Worm (Caenorhabditis elegans) whole organism, L3 larva: ENCODE results near the gene F26G5.1.

Experiments
- R02D3.7 ChIP-seq: fragments of 150-350 bp; optimal IDR thresholded peaks from 2 replicates; lab custom pipeline; 2014; ENCODE audit warnings: missing biosample characterization, missing genetic modification characterization
- ama-1 ChIP-seq: fragments of 150-350 bp; optimal IDR thresholded peaks from 2 replicates; lab custom pipeline; 2018
- ceh-16 ChIP-seq: sonication (generic microtip); optimal IDR thresholded peaks from 2 replicates; lab custom pipeline; 2017; ENCODE audit warnings: missing biosample characterization, missing genetic modification characterization
- ceh-28 ChIP-seq: fragments of 150-350 bp; optimal IDR thresholded peaks from 2 replicates; lab custom pipeline; 2014; ENCODE audit warnings: missing biosample characterization, missing genetic modification reagents, missing genetic modification characterization
- ceh-82 ChIP-seq: fragments of 150-350 bp; optimal IDR thresholded peaks from 2 replicates; lab custom pipeline; 2014; ENCODE audit warnings: missing biosample characterization, missing genetic modification characterization
- ceh-9 ChIP-seq: sonication (generic microtip); optimal IDR thresholded peaks from 2 replicates; lab custom pipeline; 2018; ENCODE audit warnings: missing biosample characterization, missing genetic modification characterization
- daf-12 ChIP-seq: fragments of 150-350 bp; optimal IDR thresholded peaks from 2 replicates; lab custom pipeline; 2014; ENCODE audit warnings: missing biosample characterization, missing genetic modification reagents, missing genetic modification characterization
- egl-27 ChIP-seq: sonication (generic microtip); optimal IDR thresholded peaks from 4 replicates; lab custom pipeline; 2017; ENCODE audit warnings: missing biosample characterization, missing genetic modification reagents, missing genetic modification characterization
- egl-5 ChIP-seq: fragments of 150-350 bp; optimal IDR thresholded peaks from 2 replicates; lab custom pipeline; 2017; ENCODE audit warnings: missing biosample characterization, missing genetic modification reagents, missing genetic modification characterization, inconsistent platforms
- elt-1 ChIP-seq: fragments of 150-350 bp; optimal IDR thresholded peaks from 2 replicates; lab custom pipeline; 2014; ENCODE audit warnings: missing biosample characterization, missing genetic modification characterization
- eor-1 ChIP-seq, 2 experiments: fragments of 150-350 bp; optimal IDR thresholded peaks; 2 replicates each; lab custom pipeline; 2014 to 2018; ENCODE audit warnings: missing biosample characterization in 2 of 2, missing genetic modification characterization in 2 of 2
- fos-1 ChIP-seq: fragments of 150-350 bp; optimal IDR thresholded peaks from 2 replicates; lab custom pipeline; 2014; ENCODE audit warnings: missing biosample characterization, missing genetic modification characterization
- hmg-11 ChIP-seq: sonication (generic microtip); optimal IDR thresholded peaks from 2 replicates; lab custom pipeline; 2016; ENCODE audit warnings: missing genetic modification characterization, missing compliant biosample characterization
- jun-1 ChIP-seq: fragments of 150-350 bp; optimal IDR thresholded peaks from 2 replicates; lab custom pipeline; 2014; ENCODE audit warnings: missing biosample characterization, missing genetic modification reagents, missing genetic modification characterization
- lin-15B ChIP-seq: fragments of 150-350 bp; optimal IDR thresholded peaks from 2 replicates; lab custom pipeline; 2014; ENCODE audit warnings: missing biosample characterization, missing genetic modification characterization
- lin-39 ChIP-seq: fragments of 150-350 bp; optimal IDR thresholded peaks from 2 replicates; lab custom pipeline; 2018; ENCODE audit warnings: missing biosample characterization, missing genetic modification reagents, missing genetic modification characterization
- lsy-12 ChIP-seq: sonication (generic microtip); optimal IDR thresholded peaks from 2 replicates; lab custom pipeline; 2016; ENCODE audit warnings: mild to moderate bottlenecking, missing genetic modification characterization, missing compliant biosample characterization
- mdl-1 ChIP-seq: fragments of 150-350 bp; optimal IDR thresholded peaks from 2 replicates; lab custom pipeline; 2014; ENCODE audit warnings: missing biosample characterization, missing genetic modification characterization
- mml-1 ChIP-seq: fragments of 150-350 bp; sonication (generic microtip); optimal IDR thresholded peaks from 3 replicates; lab custom pipeline; 2014; ENCODE audit warnings: missing biosample characterization, missing genetic modification characterization
- nfya-1 ChIP-seq: sonication (generic microtip); optimal IDR thresholded peaks from 2 replicates; lab custom pipeline; 2017; ENCODE audit warnings: missing genetic modification characterization, mild to moderate bottlenecking, missing compliant biosample characterization, antibody characterized with exemption, moderate library complexity; ENCODE audit not compliant: insufficient read depth
- nhr-12 ChIP-seq: fragments of 150-350 bp; optimal IDR thresholded peaks from 2 replicates; lab custom pipeline; 2014; ENCODE audit warnings: missing biosample characterization, missing genetic modification characterization
- nhr-23 ChIP-seq: fragments of 150-350 bp; optimal IDR thresholded peaks from 2 replicates; lab custom pipeline; 2014; ENCODE audit warnings: missing biosample characterization, missing genetic modification reagents, missing genetic modification characterization
- nhr-237 ChIP-seq: fragments of 150-350 bp; optimal IDR thresholded peaks from 2 replicates; lab custom pipeline; 2014; ENCODE audit warnings: missing biosample characterization, missing genetic modification characterization
- nhr-25 ChIP-seq: sonication (generic microtip); optimal IDR thresholded peaks from 2 replicates; lab custom pipeline; 2017; ENCODE audit warnings: missing biosample characterization, missing genetic modification characterization
- nhr-28 ChIP-seq: fragments of 150-350 bp; optimal IDR thresholded peaks from 2 replicates; lab custom pipeline; 2014; ENCODE audit warnings: missing biosample characterization, missing genetic modification characterization
- nhr-43 ChIP-seq: sonication (generic microtip); optimal IDR thresholded peaks from 2 replicates; lab custom pipeline; 2016; ENCODE audit warnings: mild to moderate bottlenecking, missing genetic modification characterization, missing compliant biosample characterization; ENCODE audit not compliant: poor library complexity, severe bottlenecking
- nhr-67 ChIP-seq: fragments of 150-350 bp; optimal IDR thresholded peaks from 2 replicates; lab custom pipeline; 2014; ENCODE audit warnings: missing biosample characterization, missing genetic modification characterization
- pha-4 ChIP-seq: fragments of 150-350 bp; optimal IDR thresholded peaks from 2 replicates; lab custom pipeline; 2014; ENCODE audit warnings: missing biosample characterization, missing genetic modification reagents, missing genetic modification characterization
- pqm-1 ChIP-seq: fragments of 150-350 bp; optimal IDR thresholded peaks from 2 replicates; lab custom pipeline; 2017; ENCODE audit warnings: missing biosample characterization, missing genetic modification characterization, inconsistent platforms
- sea-2 ChIP-seq: fragments of 150-350 bp; sonication (generic microtip); optimal IDR thresholded peaks from 4 replicates; lab custom pipeline; 2014; ENCODE audit warnings: missing biosample characterization, missing genetic modification reagents, missing genetic modification characterization
- snpc-4 ChIP-seq: fragments of 150-350 bp; optimal IDR thresholded peaks from 2 replicates; lab custom pipeline; 2014; ENCODE audit warnings: missing biosample characterization, missing genetic modification characterization
- tbx-2 ChIP-seq: sonication (generic microtip); optimal IDR thresholded peaks from 2 replicates; lab custom pipeline; 2016; ENCODE audit warnings: mild to moderate bottlenecking, missing genetic modification characterization, missing compliant biosample characterization
- unc-39 ChIP-seq: sonication (generic microtip); optimal IDR thresholded peaks from 4 replicates; lab custom pipeline; 2017; ENCODE audit warnings: missing biosample characterization, missing genetic modification characterization
- unc-62 ChIP-seq: fragments of 150-350 bp; sonication (generic microtip); optimal IDR thresholded peaks from 4 replicates; lab custom pipeline; 2014; ENCODE audit warnings: missing biosample characterization, missing genetic modification reagents, missing genetic modification characterization
- ztf-4 ChIP-seq: fragments of 150-350 bp; optimal IDR thresholded peaks from 2 replicates; lab custom pipeline; 2014; ENCODE audit warnings: missing biosample characterization, missing genetic modification characterization

F26G5.1 gene

DNA sequence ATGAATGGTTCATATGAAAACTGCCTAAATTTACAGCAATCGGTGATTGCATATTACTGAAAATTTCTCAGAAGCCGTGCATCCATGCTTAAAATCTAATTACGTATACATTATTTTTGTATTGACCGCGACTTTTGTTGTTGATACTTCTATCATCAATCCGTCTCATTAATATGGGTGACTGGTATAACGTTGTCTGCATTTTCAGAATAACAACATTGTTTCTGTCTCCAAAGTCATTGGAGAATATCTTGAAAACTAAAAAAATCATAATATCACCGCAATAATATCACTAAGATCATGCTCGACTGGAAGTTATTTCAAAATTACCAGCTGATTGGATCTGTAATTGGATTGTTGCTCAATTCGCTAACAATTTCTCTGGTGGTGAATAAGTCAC lies 23.8 kb upstream of the F26G5.1 start, which contains the start of gene str-207:
Gene str-207, plus strand, starts transcription at position 301 of the 400 bp plus-strand sequence.
- TF ChIP-seq unc-39, result no peak
- no peak for TF ChIP-seq sea-2
- no peak for TF ChIP-seq nhr-237 (tag; lab: Kevin White, UChicago)
- no peak for TF ChIP-seq mml-1 (tag; lab: Kevin White, UChicago)
- no peak for TF ChIP-seq ceh-16
- TF ChIP-seq daf-12 (tag; lab: Kevin White, UChicago), result no peak
- no peak for TF ChIP-seq ceh-82
- TF ChIP-seq snpc-4 (tag; lab: Kevin White, UChicago), result no peak
- TF ChIP-seq nhr-12 (tag; lab: Kevin White, UChicago), result no peak
- no peak for TF ChIP-seq lsy-12 (tag; lab: Kevin White, UChicago)
- no peak for TF ChIP-seq mdl-1 (tag; lab: Kevin White, UChicago)
- no peak for TF ChIP-seq egl-27 (tag; lab: Kevin White, UChicago)
- no peak for TF ChIP-seq ztf-4 (tag; lab: Kevin White, UChicago)
- no peak for TF ChIP-seq tbx-2 (tag; lab: Kevin White, UChicago)
- no peak for TF ChIP-seq nfya-1 (tag; lab: Kevin White, UChicago)
- TF ChIP-seq, all 47 proteins: peak for 0

DNA sequence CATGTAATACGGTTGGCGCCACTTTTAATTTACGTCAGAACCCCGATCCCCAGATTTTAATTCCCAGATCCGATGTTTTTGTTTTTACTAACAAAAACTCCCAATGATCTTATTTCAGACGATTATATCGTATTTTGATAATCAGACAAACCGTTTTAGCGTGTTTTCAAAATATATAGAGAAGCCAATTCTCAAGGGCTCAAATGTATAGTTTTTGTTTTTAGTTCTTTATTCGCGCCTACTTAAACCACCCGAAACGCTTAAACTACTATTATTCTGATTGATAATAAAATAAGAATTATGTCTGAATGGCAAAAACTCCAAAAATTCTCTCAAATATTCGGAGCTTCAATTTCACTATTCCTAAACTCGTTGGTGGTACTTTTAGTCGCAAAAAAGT lies 18.7 kb upstream of the F26G5.1 start, which contains the start of gene str-208:
Gene str-208, plus strand, starts transcription at position 301 of the 400 bp plus-strand sequence.
- no peak for TF ChIP-seq unc-62 (GFP tag; lab: Kevin White, UChicago)
- TF ChIP-seq tbx-2 (tag; lab: Kevin White, UChicago), result no peak
- no peak for TF ChIP-seq ama-1 (lab: Kevin White, UChicago)
- TF ChIP-seq sea-2, result no peak
- TF ChIP-seq R02D3.7 (tag; lab: Kevin White, UChicago), result no peak
- TF ChIP-seq nhr-28, result no peak
- TF ChIP-seq ceh-9 (tag; lab: Kevin White, UChicago), result no peak
- no peak for TF ChIP-seq mdl-1 (tag; lab: Kevin White, UChicago)
- TF ChIP-seq eor-1 (tag; optimal IDR thresholded peaks at IDR 0.05; lab: Kevin White, UChicago), result no peak
- TF ChIP-seq elt-1 (tag; lab: Kevin White, UChicago), result no peak
- TF ChIP-seq nhr-25 (tag; lab: Kevin White, UChicago), result no peak
- TF ChIP-seq ceh-28, result no peak
- no peak for TF ChIP-seq egl-5 (tag; lab: Kevin White, UChicago)
- no peak for TF ChIP-seq jun-1 (tag; lab: Kevin White, UChicago)
- TF ChIP-seq nhr-43 (tag; lab: Kevin White, UChicago), result no peak
- no peak for TF ChIP-seq egl-27 (tag; lab: Kevin White, UChicago)
- TF ChIP-seq nhr-237 (tag; lab: Kevin White, UChicago), result no peak

DNA sequence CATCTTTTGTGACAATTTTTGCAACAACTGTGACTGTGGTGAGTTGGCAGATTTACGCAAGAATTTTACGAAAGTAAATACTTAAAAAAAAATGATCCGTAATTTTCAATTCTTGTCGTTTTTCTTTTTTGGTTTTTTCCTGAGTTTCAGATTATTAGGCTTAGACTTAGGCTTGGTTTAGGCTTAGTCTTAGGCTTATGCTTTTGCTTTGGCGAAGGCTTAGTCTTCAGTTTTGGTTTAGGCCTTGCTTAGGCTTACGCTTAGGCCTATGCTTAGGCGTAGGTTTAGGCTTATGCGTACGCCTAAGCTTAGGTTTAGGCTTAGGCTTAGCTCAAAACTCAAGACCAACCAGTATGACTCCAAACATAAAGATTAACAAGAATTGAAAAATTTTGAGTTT lies 17.7 kb upstream of the F26G5.1 start:
- no peak for TF ChIP-seq fos-1 (tag; lab: Kevin White, UChicago)

DNA sequence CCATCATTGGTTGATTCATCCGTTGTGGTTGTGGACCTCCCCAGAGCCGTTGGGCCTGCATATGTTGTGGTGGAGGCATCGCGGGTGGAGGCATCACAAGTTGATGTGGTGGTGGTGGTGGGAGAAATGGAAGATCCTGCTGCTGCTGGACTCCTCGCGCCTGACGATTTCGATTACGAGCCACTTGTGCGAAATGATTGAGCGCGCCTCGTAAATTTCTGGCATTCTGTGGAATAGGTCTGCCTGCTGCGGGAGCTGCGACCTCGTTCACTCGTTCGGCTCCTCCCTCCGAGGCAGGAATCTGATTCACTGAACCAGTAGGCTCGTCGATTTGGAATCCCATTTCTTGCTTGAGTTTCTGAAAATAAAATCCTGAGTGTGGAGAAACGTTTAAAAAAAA lies 14.6 kb upstream of the F26G5.1 start:
- TF ChIP-seq lin-15B (tag; lab: Kevin White, UChicago), result no peak
- TF ChIP-seq nhr-67 (tag; lab: Kevin White, UChicago), result no peak
- TF ChIP-seq sea-2, result no peak
- no peak for TF ChIP-seq jun-1 (tag; lab: Kevin White, UChicago)
- TF ChIP-seq nhr-23 (tag; lab: Kevin White, UChicago), result no peak
- TF ChIP-seq nhr-28, result no peak
- TF ChIP-seq egl-27 (tag; lab: Kevin White, UChicago), result no peak
- TF ChIP-seq eor-1 (tag; optimal IDR thresholded peaks at IDR 0.05; lab: Kevin White, UChicago), result no peak
- TF ChIP-seq R02D3.7 (tag; lab: Kevin White, UChicago), result no peak
- no peak for TF ChIP-seq ztf-4 (tag; lab: Kevin White, UChicago)
- TF ChIP-seq, all 47 proteins: peak for 0

DNA sequence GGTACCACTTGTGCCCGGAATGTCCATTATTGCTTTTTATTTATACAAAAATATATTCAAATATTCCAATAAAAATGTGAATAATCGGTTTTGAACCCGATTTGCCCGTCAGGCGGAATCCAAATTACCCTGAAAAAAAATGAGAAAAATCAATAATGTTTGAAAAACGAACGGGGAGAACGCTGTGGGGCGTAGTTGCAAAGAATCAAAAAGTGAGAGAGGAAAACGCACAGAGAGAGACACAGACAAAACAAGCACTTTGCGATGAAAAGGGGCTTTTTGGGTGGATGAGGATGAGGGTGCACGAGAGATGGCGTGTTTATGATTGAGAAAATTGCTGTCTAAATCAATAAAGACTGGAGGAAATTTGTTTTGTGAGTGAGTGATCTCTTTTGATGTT lies 12.3 kb upstream of the F26G5.1 start, which contains the start of gene tam-1:
Gene tam-1, minus strand, starts transcription at position 135 of the 400 bp plus-strand sequence.
- peak; percentile 5 for TF ChIP-seq hmg-11
- peak; percentile 32 for TF ChIP-seq pha-4 (tag; lab: Kevin White, UChicago)
- TF ChIP-seq pqm-1 (tag; lab: Kevin White, UChicago), result no peak
- TF ChIP-seq nhr-25 (tag; lab: Kevin White, UChicago), result no peak
- TF ChIP-seq ceh-16, result no peak
- peak; percentile 75 for TF ChIP-seq egl-5 (tag; lab: Kevin White, UChicago)
- TF ChIP-seq lin-39 (tag; lab: Kevin White, UChicago), result peak; percentile 11
